Worm (Caenorhabditis elegans): ENCODE measurements around the gene lsy-27.

Gene lsy-27

ce11 chrV:17350093-17350492 is at the start of gene lsy-27:
Gene lsy-27, minus strand, starts transcription at chrV:17350193.
- TF ChIP-seq lin-11 (tag; optimal IDR thresholded peaks at IDR 0.05) (no peak), nhr-25 (tag; optimal IDR thresholded peaks at IDR 0.05) (no peak), ama-1 (optimal IDR thresholded peaks at IDR 0.05) (no peak), peb-1 (tag; optimal IDR thresholded peaks at IDR 0.05) (no peak), nhr-237 (tag; optimal IDR thresholded peaks at IDR 0.05) (no peak), mdl-1 (tag; optimal IDR thresholded peaks at IDR 0.05) (no peak), nhr-23 (tag; optimal IDR thresholded peaks at IDR 0.05) (no peak), lsy-2 (tag; optimal IDR thresholded peaks at IDR 0.05) (no peak), lin-13 (GFP tag; optimal IDR thresholded peaks at IDR 0.05) (no peak), aly-2 (tag; optimal IDR thresholded peaks at IDR 0.05) (no peak), elt-1 (tag; optimal IDR thresholded peaks at IDR 0.05) (no peak), mab-5 (tag; optimal IDR thresholded peaks at IDR 0.05) (no peak), gmeb-1 (tag; optimal IDR thresholded peaks at IDR 0.05) (no peak), sma-3 (GFP tag; optimal IDR thresholded peaks at IDR 0.05) (no peak), ceh-82 (tag; optimal IDR thresholded peaks at IDR 0.05) (no peak), ztf-1 (GFP tag; conservative IDR thresholded peaks at IDR 0.05) (no peak), lin-39 (tag; optimal IDR thresholded peaks at IDR 0.05) (no peak)

- TF ChIP-seq lin-11 (tag; optimal IDR thresholded peaks at IDR 0.05): no peak
- no peak for TF ChIP-seq gmeb-1 (tag; optimal IDR thresholded peaks at IDR 0.05)
- no peak for TF ChIP-seq F13H6.1 (tag; optimal IDR thresholded peaks at IDR 0.05)
- no peak for TF ChIP-seq lin-13 (GFP tag; optimal IDR thresholded peaks at IDR 0.05)
- no peak for TF ChIP-seq sma-3 (GFP tag; optimal IDR thresholded peaks at IDR 0.05)
- no peak for TF ChIP-seq dmd-4 (tag; optimal IDR thresholded peaks at IDR 0.05)
- TF ChIP-seq R02D3.7 (tag; optimal IDR thresholded peaks at IDR 0.05): no peak
- TF ChIP-seq sma-9 (GFP tag; optimal IDR thresholded peaks at IDR 0.05): no peak
- TF ChIP-seq sma-9 (tag; optimal IDR thresholded peaks at IDR 0.05): no peak
- no peak for TF ChIP-seq ztf-1 (GFP tag; conservative IDR thresholded peaks at IDR 0.05)
- no peak for TF ChIP-seq mab-5 (tag; optimal IDR thresholded peaks at IDR 0.05)
- no peak for TF ChIP-seq elt-1 (tag; optimal IDR thresholded peaks at IDR 0.05)
- TF ChIP-seq egl-27 (tag; optimal IDR thresholded peaks at IDR 0.05): no peak
- TF ChIP-seq ama-1 (optimal IDR thresholded peaks at IDR 0.05): no peak
- TF ChIP-seq lin-39 (tag; optimal IDR thresholded peaks at IDR 0.05): no peak
Measured at ce11 chrV:17395374-17395773, 45.4 kb upstream of the lsy-27 start, which contains the start of gene srh-120. Gene srh-120, plus strand, starts transcription at chrV:17395674.

- TF ChIP-seq nhr-6 (tag; optimal IDR thresholded peaks at IDR 0.05): no peak
- TF ChIP-seq alr-1 (tag; optimal IDR thresholded peaks at IDR 0.05): no peak
- TF ChIP-seq egl-27 (tag; optimal IDR thresholded peaks at IDR 0.05): no peak
- no peak for TF ChIP-seq nhr-11 (tag; optimal IDR thresholded peaks at IDR 0.05)
- no peak for TF ChIP-seq elt-1 (tag; optimal IDR thresholded peaks at IDR 0.05)
- no peak for TF ChIP-seq blmp-1 (tag; optimal IDR thresholded peaks at IDR 0.05; ENCODE audit: insufficient read depth)
- no peak for TF ChIP-seq sem-4 (tag; optimal IDR thresholded peaks at IDR 0.05)
- TF ChIP-seq lin-39 (tag; optimal IDR thresholded peaks at IDR 0.05): no peak
- no peak for TF ChIP-seq nhr-21 (tag; optimal IDR thresholded peaks at IDR 0.05)
- TF ChIP-seq ama-1 (optimal IDR thresholded peaks at IDR 0.05): no peak
- no peak for TF ChIP-seq Y55F3AM.14 (GFP tag; optimal IDR thresholded peaks at IDR 0.05)
- TF ChIP-seq nhr-129 (tag; optimal IDR thresholded peaks at IDR 0.05): no peak
- TF ChIP-seq lin-13 (GFP tag; optimal IDR thresholded peaks at IDR 0.05): no peak
- no peak for TF ChIP-seq mbf-1 (tag; optimal IDR thresholded peaks at IDR 0.05)
- TF ChIP-seq nhr-10 (tag; optimal IDR thresholded peaks at IDR 0.05): no peak
- no peak for TF ChIP-seq lsy-2 (tag; optimal IDR thresholded peaks at IDR 0.05)
- no peak for TF ChIP-seq ztf-1 (GFP tag; conservative IDR thresholded peaks at IDR 0.05)
- TF ChIP-seq nhr-12 (tag; optimal IDR thresholded peaks at IDR 0.05): no peak
- no peak for TF ChIP-seq elt-3 (tag; optimal IDR thresholded peaks at IDR 0.05)
Measured at ce11 chrV:17379932-17380331, 29.9 kb upstream of the lsy-27 start, which contains the start of gene Y20C6A.4. Gene Y20C6A.4, plus strand, starts transcription at chrV:17380232.

ce11 chrV:17377140-17377539 is 27.1 kb upstream of the lsy-27 start, which contains the start of gene fbxb-7:
Gene fbxb-7, plus strand, starts transcription at chrV:17377406.
- no peak for TF ChIP-seq mab-5 (tag; optimal IDR thresholded peaks at IDR 0.05)
- TF ChIP-seq nhr-23 (tag; optimal IDR thresholded peaks at IDR 0.05): no peak
- TF ChIP-seq sem-4 (tag; optimal IDR thresholded peaks at IDR 0.05): no peak
- no peak for TF ChIP-seq ZK546.5 (tag; optimal IDR thresholded peaks at IDR 0.05)
- TF ChIP-seq ama-1 (optimal IDR thresholded peaks at IDR 0.05): no peak
- TF ChIP-seq aly-2 (tag; optimal IDR thresholded peaks at IDR 0.05): no peak
- no peak for TF ChIP-seq blmp-1 (tag; optimal IDR thresholded peaks at IDR 0.05; ENCODE audit: insufficient read depth)
- TF ChIP-seq elt-1 (tag; optimal IDR thresholded peaks at IDR 0.05): no peak
- no peak for TF ChIP-seq unc-39 (tag; optimal IDR thresholded peaks at IDR 0.05)
